Worm (Caenorhabditis elegans): ENCODE data around the gene rps-1.

ce11 chrIII:4525998-4526397 is 50.3 kb downstream of the rps-1 start:
- TF ChIP-seq lin-11 (tag; optimal IDR thresholded peaks at IDR 0.05) (no peak), nhr-237 (tag; optimal IDR thresholded peaks at IDR 0.05) (no peak), sma-9 (GFP tag; optimal IDR thresholded peaks at IDR 0.05) (no peak), sma-9 (tag; optimal IDR thresholded peaks at IDR 0.05) (no peak), fos-1 (tag; optimal IDR thresholded peaks at IDR 0.05) (no peak), egl-27 (tag; optimal IDR thresholded peaks at IDR 0.05) (no peak), unc-39 (tag; optimal IDR thresholded peaks at IDR 0.05) (no peak)
